Fruit fly (Drosophila melanogaster) whole organism, embryonic: ENCODE results near the gene Arpc4.
A peak's percentile ranks its signal among the peaks of the same experiment; 100 is the strongest.

Experiments used
- Awh ChIP-seq: fragments of 200-800 bp; sonication (Bioruptor generic); IDR thresholded peaks from 2 replicates; pipeline ENCODE4, ENCODE4 v1.3.6; 2022; ENCODE audit warnings: missing biosample characterization, missing genetic modification characterization
- Bteb2 ChIP-seq: fragments of 200-800 bp; sonication (Bioruptor generic); optimal IDR thresholded peaks from 2 replicates; lab custom pipeline; 2016; ENCODE audit warnings: missing biosample characterization, missing genetic modification characterization
- CG10321 ChIP-seq: fragments of 200-800 bp; sonication (Bioruptor generic); IDR thresholded peaks from 2 replicates; pipeline ENCODE4 v1.3.6; 2022; ENCODE audit warnings: missing biosample characterization, missing genetic modification characterization
- CG12104 ChIP-seq: fragments of 200-800 bp; sonication (Bioruptor generic); optimal IDR thresholded peaks from 3 replicates; lab custom pipeline; 2016; ENCODE audit warnings: missing biosample characterization, missing genetic modification characterization
- CG12236 ChIP-seq: fragments of 200-800 bp; sonication (Bioruptor generic); optimal IDR thresholded peaks from 2 replicates; lab custom pipeline; 2016; ENCODE audit warnings: missing biosample characterization, missing genetic modification characterization
- CG13287 ChIP-seq: fragments of 200-800 bp; sonication (Bioruptor generic); IDR thresholded peaks from 2 replicates; pipeline ENCODE4 v1.3.6; 2022; ENCODE audit warnings: missing biosample characterization, missing genetic modification characterization; ENCODE audit not compliant: partially characterized antibody
- CG13894 ChIP-seq: fragments of 200-800 bp; sonication (Bioruptor generic); optimal IDR thresholded peaks from 3 replicates; lab custom pipeline; 2018; ENCODE audit warnings: missing biosample characterization, mild to moderate bottlenecking, missing genetic modification characterization, moderate library complexity
- CG17361 ChIP-seq: fragments of 200-800 bp; sonication (Bioruptor generic); IDR thresholded peaks from 3 replicates; pipeline ENCODE4 v1.3.6; 2022; ENCODE audit warnings: missing biosample characterization, missing genetic modification characterization
- CG17829 ChIP-seq: fragments of 200-800 bp; optimal IDR thresholded peaks from 2 replicates; lab custom pipeline; 2019; ENCODE audit warnings: missing biosample characterization, mild to moderate bottlenecking, missing genetic modification characterization, moderate library complexity
- CG2116 ChIP-seq: fragments of 200-800 bp; sonication (Bioruptor generic); optimal IDR thresholded peaks from 3 replicates; lab custom pipeline; 2018; ENCODE audit warnings: missing biosample characterization, mild to moderate bottlenecking, missing genetic modification characterization
- CG30431 ChIP-seq: fragments of 200-800 bp; sonication (Bioruptor generic); optimal IDR thresholded peaks from 2 replicates; lab custom pipeline; 2017; ENCODE audit warnings: missing biosample characterization, missing genetic modification characterization
- CG33213 ChIP-seq: fragments of 200-800 bp; sonication (Bioruptor generic); optimal IDR thresholded peaks from 3 replicates; lab custom pipeline; 2016; ENCODE audit warnings: missing biosample characterization, missing genetic modification characterization
- CG6689 ChIP-seq: fragments of 200-800 bp; sonication (Bioruptor generic); IDR thresholded peaks from 2 replicates; pipeline ENCODE4 v1.3.6; 2022; ENCODE audit warnings: missing biosample characterization, missing genetic modification characterization
- CTCF ChIP-seq: fragments of 200-800 bp; sonication (Bioruptor generic); optimal IDR thresholded peaks from 2 replicates; lab custom pipeline; 2017; ENCODE audit warnings: missing biosample characterization, mild to moderate bottlenecking, missing genetic modification characterization, moderate library complexity
- Dref ChIP-seq: fragments of 200-800 bp; sonication (Bioruptor generic); IDR thresholded peaks from 2 replicates; pipeline ENCODE4 v1.3.6; 2022; ENCODE audit warnings: missing biosample characterization, missing genetic modification characterization
- Ets65A ChIP-seq: fragments of 200-800 bp; sonication (Bioruptor generic); peaks from one replicate; lab custom pipeline; 2016; ENCODE audit warnings: missing biosample characterization, missing genetic modification characterization
- Hand ChIP-seq: fragments of 200-800 bp; sonication (Bioruptor generic); optimal IDR thresholded peaks from 2 replicates; lab custom pipeline; 2017; ENCODE audit warnings: mild to moderate bottlenecking, missing biosample characterization, missing genetic modification reagents, missing genetic modification characterization
- Hmr ChIP-seq: fragments of 200-800 bp; sonication (Bioruptor generic); optimal IDR thresholded peaks from 3 replicates; lab custom pipeline; 2017; ENCODE audit warnings: mild to moderate bottlenecking, missing biosample characterization, missing genetic modification reagents, missing genetic modification characterization
- Hsf ChIP-seq: fragments of 200-800 bp; sonication (Bioruptor generic); optimal IDR thresholded peaks from 3 replicates; lab custom pipeline; 2016; ENCODE audit warnings: missing biosample characterization, missing genetic modification characterization
- Lhr ChIP-seq: fragments of 200-800 bp; sonication (Bioruptor generic); optimal IDR thresholded peaks from 3 replicates; lab custom pipeline; 2017; ENCODE audit warnings: mild to moderate bottlenecking, missing biosample characterization, missing genetic modification reagents, missing genetic modification characterization
- Mad ChIP-seq: fragments of 200-800 bp; sonication (Bioruptor generic); optimal IDR thresholded peaks from 2 replicates; lab custom pipeline; 2016; ENCODE audit warnings: missing biosample characterization, missing genetic modification characterization
- Oli ChIP-seq: fragments of 200-800 bp; sonication (Bioruptor generic); optimal IDR thresholded peaks from 2 replicates; lab custom pipeline; 2018; ENCODE audit warnings: missing biosample characterization, mild to moderate bottlenecking, missing genetic modification characterization, moderate library complexity
- Ptx1 ChIP-seq: fragments of 200-800 bp; sonication (Bioruptor generic); IDR thresholded peaks from 2 replicates; pipeline ENCODE4 v1.3.6; 2022; ENCODE audit warnings: missing biosample characterization, missing genetic modification characterization
- ap ChIP-seq: fragments of 200-800 bp; sonication (Bioruptor generic); IDR thresholded peaks from 2 replicates; pipeline ENCODE4 v1.3.6; 2022; ENCODE audit warnings: missing biosample characterization, missing genetic modification characterization
- corto ChIP-seq: fragments of 200-800 bp; sonication (Bioruptor generic); optimal IDR thresholded peaks from 2 replicates; lab custom pipeline; 2016; ENCODE audit warnings: missing biosample characterization, mild to moderate bottlenecking, missing genetic modification characterization, moderate library complexity
- crol ChIP-seq: fragments of 200-800 bp; sonication (Bioruptor generic); IDR thresholded peaks from 2 replicates; pipeline ENCODE4 v1.3.6; 2022; ENCODE audit warnings: missing biosample characterization, missing genetic modification characterization
- dan ChIP-seq: fragments of 200-800 bp; sonication (Bioruptor generic); IDR thresholded peaks from 2 replicates; pipeline ENCODE4 v1.3.6; 2022; ENCODE audit warnings: missing biosample characterization, missing genetic modification characterization
- ewg ChIP-seq: fragments of 200-800 bp; sonication (Bioruptor generic); optimal IDR thresholded peaks from 3 replicates; lab custom pipeline; 2017; ENCODE audit warnings: mild to moderate bottlenecking, missing biosample characterization, missing genetic modification reagents, missing genetic modification characterization
- gro ChIP-seq: fragments of 200-800 bp; sonication (Bioruptor generic); optimal IDR thresholded peaks from 2 replicates; lab custom pipeline; 2016; ENCODE audit warnings: missing biosample characterization, missing genetic modification characterization
- gt ChIP-seq: fragments of 200-800 bp; sonication (Bioruptor generic); IDR thresholded peaks from 2 replicates; pipeline ENCODE4 v1.3.6; 2022; ENCODE audit warnings: missing biosample characterization, missing genetic modification characterization
- nerfin-1 ChIP-seq: fragments of 200-800 bp; sonication (Bioruptor generic); optimal IDR thresholded peaks from 3 replicates; lab custom pipeline; 2019; ENCODE audit warnings: missing biosample characterization, mild to moderate bottlenecking, missing genetic modification characterization, moderate library complexity
- nom ChIP-seq: fragments of 200-800 bp; sonication (Bioruptor generic); optimal IDR thresholded peaks from 2 replicates; lab custom pipeline; 2017; ENCODE audit warnings: missing biosample characterization, missing genetic modification characterization, mild to moderate bottlenecking, moderate library complexity, missing genetic modification reagents
- otp ChIP-seq: fragments of 200-800 bp; sonication (Bioruptor generic); IDR thresholded peaks from 3 replicates; pipeline ENCODE4, ENCODE4 v1.3.6; 2022; ENCODE audit warnings: missing biosample characterization, missing genetic modification characterization
- pros ChIP-seq: fragments of 200-800 bp; sonication (Bioruptor generic); optimal IDR thresholded peaks from 3 replicates; lab custom pipeline; 2019; ENCODE audit warnings: missing biosample characterization, mild to moderate bottlenecking, missing genetic modification characterization, moderate library complexity
- seq ChIP-seq: fragments of 200-800 bp; sonication (Bioruptor generic); IDR thresholded peaks from 2 replicates; pipeline ENCODE4 v1.3.6; 2022; ENCODE audit warnings: missing biosample characterization, missing genetic modification characterization
- sna ChIP-seq: fragments of 200-800 bp; sonication (Bioruptor generic); IDR thresholded peaks from 2 replicates; pipeline ENCODE4 v1.3.6; 2022; ENCODE audit warnings: missing biosample characterization, missing genetic modification characterization; ENCODE audit not compliant: partially characterized antibody
- stc ChIP-seq: fragments of 200-800 bp; sonication (Bioruptor generic); IDR thresholded peaks from 2 replicates; pipeline ENCODE4 v1.3.6; 2022; ENCODE audit warnings: missing biosample characterization, missing genetic modification characterization
- sug ChIP-seq: fragments of 200-800 bp; optimal IDR thresholded peaks from 2 replicates; lab custom pipeline; 2019; ENCODE audit warnings: missing biosample characterization, mild to moderate bottlenecking, missing genetic modification characterization, moderate library complexity
- toy ChIP-seq: fragments of 200-800 bp; sonication (Bioruptor generic); IDR thresholded peaks from 2 replicates; pipeline ENCODE4 v1.3.6; 2022; ENCODE audit warnings: missing biosample characterization, missing genetic modification characterization
- trem ChIP-seq: fragments of 200-800 bp; optimal IDR thresholded peaks from 3 replicates; lab custom pipeline; 2019; ENCODE audit warnings: missing biosample characterization, mild to moderate bottlenecking, missing genetic modification characterization, moderate library complexity
- trh ChIP-seq: fragments of 200-800 bp; sonication (Bioruptor generic); optimal IDR thresholded peaks from 2 replicates; lab custom pipeline; 2016; ENCODE audit warnings: missing biosample characterization, missing genetic modification characterization
- twi ChIP-seq: fragments of 200-800 bp; optimal IDR thresholded peaks from 2 replicates; lab custom pipeline; 2019; ENCODE audit warnings: missing biosample characterization, mild to moderate bottlenecking, missing genetic modification characterization, moderate library complexity

Gene Arpc4

DNA sequence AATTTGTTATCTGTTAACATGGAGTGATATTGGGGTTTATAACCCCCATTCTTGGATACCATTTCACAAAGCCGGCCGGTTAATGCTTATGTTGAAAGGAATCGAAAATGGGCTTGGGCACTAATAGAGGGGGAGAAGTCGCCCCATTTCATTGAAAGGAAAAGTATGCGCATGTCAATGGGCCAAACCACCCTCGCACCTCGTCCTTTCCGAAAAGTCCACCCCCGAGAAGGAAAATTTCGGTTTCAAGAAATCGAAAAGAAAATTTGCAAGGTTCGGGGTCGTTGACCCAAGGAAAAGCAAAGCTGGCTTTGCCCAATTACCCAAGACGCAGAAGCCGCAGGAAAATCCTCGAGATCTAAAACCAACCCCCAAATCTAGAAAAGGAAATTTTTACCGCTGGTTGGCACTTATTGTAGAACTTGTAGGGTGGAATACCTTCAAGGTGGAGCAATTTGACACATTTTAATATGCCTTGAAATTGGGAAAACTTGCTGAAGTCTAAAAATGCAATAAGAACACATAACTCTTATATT lies 48.0 kb upstream of the Arpc4 start:
- TF ChIP-seq corto (no peak), CG13287 (GFP tag; lab: Robert Waterston, UW) (no peak), Mad (no peak), CG10321 (no peak), Ptx1 (no peak), CG13894 (tag; lab: Kevin White, UChicago) (peak; percentile 99), otp (GFP tag; lab: Robert Waterston, UW) (0 out of 3 replicates have a peak, but pooled peaks have one; percentile 10), sna (GFP tag; lab: Robert Waterston, UW) (no peak), CG30431 (GFP tag; lab: Kevin White, UChicago) (no peak), seq (GFP tag; lab: Robert Waterston, UW) (peak; percentile 65; the same call in 1 of the 2 replicates), gro (GFP tag; lab: Kevin White, UChicago) (no peak), pros (peak; percentile 93), CG33213 (no peak), CG6689 (peak; percentile 10; the same call in 1 of the 2 replicates), Lhr (GFP tag; lab: Kevin White, UChicago) (no peak), CTCF (no peak), CG17829 (tag; lab: Kevin White, UChicago) (no peak), nom (GFP tag; lab: Kevin White, UChicago) (no peak), toy (GFP tag; lab: Robert Waterston, UW) (no peak), ewg (peak; percentile 68), Hmr (no peak), dan (GFP tag; lab: Robert Waterston, UW) (no peak), trem (tag; lab: Kevin White, UChicago) (no peak), crol (GFP tag; lab: Robert Waterston, UW) (peak; percentile 27; the same call in 1 of the 2 replicates), CG2116 (GFP tag; lab: Kevin White, UChicago) (no peak), Oli (no peak), gt (GFP tag; lab: Robert Waterston, UW) (no peak)

DNA sequence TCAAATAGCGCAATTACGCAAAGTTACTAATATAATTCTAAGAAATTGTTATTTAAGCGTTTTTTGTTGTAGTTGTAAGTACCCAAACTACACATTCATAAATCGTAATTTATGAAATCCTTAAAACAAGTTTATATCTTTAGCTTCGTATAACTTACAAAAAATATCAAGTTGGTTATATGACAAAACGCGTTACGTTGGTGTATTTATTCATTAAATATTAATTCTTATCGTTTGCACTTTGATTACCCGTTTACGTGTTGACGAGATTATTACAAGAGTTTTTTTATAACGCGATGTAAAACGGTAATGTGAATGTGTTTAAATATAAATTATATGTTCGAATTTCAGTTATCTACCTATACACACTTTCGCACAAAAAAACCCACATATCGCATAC lies 47.3 kb upstream of the Arpc4 start:
- no peak for TF ChIP-seq Dref (GFP tag; lab: Robert Waterston, UW)
- TF ChIP-seq CG17361, result no peak
- no peak for TF ChIP-seq ap (GFP tag; lab: Robert Waterston, UW)
- TF ChIP-seq Bteb2 (GFP tag; lab: Kevin White, UChicago), result no peak
- no peak for TF ChIP-seq Awh
- no peak for TF ChIP-seq Hsf (GFP tag; lab: Kevin White, UChicago)
- no peak for TF ChIP-seq CG12236 (GFP tag; lab: Kevin White, UChicago)
- TF ChIP-seq trh (GFP tag; lab: Kevin White, UChicago), result no peak
- no peak for TF ChIP-seq CG12104 (GFP tag; lab: Kevin White, UChicago)
- no peak for TF ChIP-seq nerfin-1
- no peak for TF ChIP-seq twi (tag; lab: Kevin White, UChicago)
- no peak for TF ChIP-seq Ets65A (GFP tag; lab: Kevin White, UChicago)
- TF ChIP-seq CG33213, result no peak
- TF ChIP-seq Hand, result no peak
- no peak for TF ChIP-seq stc (GFP tag; lab: Robert Waterston, UW)
- TF ChIP-seq sug (tag; lab: Kevin White, UChicago), result no peak
